Worm (Caenorhabditis elegans): Measurements from ENCODE around the gene dnj-7.

ce11 chrX:7204175-7204574 is 9.8 kb downstream of the dnj-7 start:
- TF ChIP-seq W03F9.2 (tag; optimal IDR thresholded peaks at IDR 0.05) (no peak), him-1 (tag; optimal IDR thresholded peaks at IDR 0.05) (no peak)

Measured in whole organism, L4/young adult.